Worm (Caenorhabditis elegans): ENCODE results near the gene ndub-5.

ce11 chrII:5642110-5642509 lies 49.0 kb downstream of the ndub-5 start:
- no peak for TF ChIP-seq flt-1 (GFP tag; IDR thresholded peaks at IDR 0.05)
- TF ChIP-seq ref-1 (GFP tag; conservative IDR thresholded peaks at IDR 0.05) = no peak
- no peak for TF ChIP-seq klf-2 (GFP tag; conservative IDR thresholded peaks at IDR 0.05)
- no peak for TF ChIP-seq cog-1 (tag; optimal IDR thresholded peaks at IDR 0.05)
- TF ChIP-seq med-1 (GFP tag; optimal IDR thresholded peaks at IDR 0.05; ENCODE audit: insufficient read depth) = no peak
- TF ChIP-seq ztf-23 (GFP tag; IDR thresholded peaks at IDR 0.05) = no peak
- no peak for TF ChIP-seq T22C8.4 (GFP tag; IDR thresholded peaks at IDR 0.05)

Measured in whole organism, midembryonic.